Worm (Caenorhabditis elegans) whole organism, L3 larva: ENCODE data around the gene K02D10.1.

Experiments
- R02D3.7 ChIP-seq: fragments of 150-350 bp; optimal IDR thresholded peaks from 2 replicates; lab custom pipeline; 2014; ENCODE audit warnings: missing biosample characterization, missing genetic modification characterization
- ZK546.5 ChIP-seq: sonication (generic microtip); optimal IDR thresholded peaks from 2 replicates; lab custom pipeline; 2017; ENCODE audit warnings: missing biosample characterization, missing genetic modification characterization
- aly-2 ChIP-seq: fragments of 150-350 bp; optimal IDR thresholded peaks from 2 replicates; lab custom pipeline; 2014; ENCODE audit warnings: missing biosample characterization, missing genetic modification characterization
- ama-1 ChIP-seq: fragments of 150-350 bp; optimal IDR thresholded peaks from 2 replicates; lab custom pipeline; 2018
- ceh-16 ChIP-seq: sonication (generic microtip); optimal IDR thresholded peaks from 2 replicates; lab custom pipeline; 2017; ENCODE audit warnings: missing biosample characterization, missing genetic modification characterization
- ceh-28 ChIP-seq: fragments of 150-350 bp; optimal IDR thresholded peaks from 2 replicates; lab custom pipeline; 2014; ENCODE audit warnings: missing biosample characterization, missing genetic modification reagents, missing genetic modification characterization
- ceh-82 ChIP-seq: fragments of 150-350 bp; optimal IDR thresholded peaks from 2 replicates; lab custom pipeline; 2014; ENCODE audit warnings: missing biosample characterization, missing genetic modification characterization
- ceh-9 ChIP-seq: sonication (generic microtip); optimal IDR thresholded peaks from 2 replicates; lab custom pipeline; 2018; ENCODE audit warnings: missing biosample characterization, missing genetic modification characterization
- daf-12 ChIP-seq: fragments of 150-350 bp; optimal IDR thresholded peaks from 2 replicates; lab custom pipeline; 2014; ENCODE audit warnings: missing biosample characterization, missing genetic modification reagents, missing genetic modification characterization
- egl-27 ChIP-seq: sonication (generic microtip); optimal IDR thresholded peaks from 4 replicates; lab custom pipeline; 2017; ENCODE audit warnings: missing biosample characterization, missing genetic modification reagents, missing genetic modification characterization
- egl-5 ChIP-seq: fragments of 150-350 bp; optimal IDR thresholded peaks from 2 replicates; lab custom pipeline; 2017; ENCODE audit warnings: missing biosample characterization, missing genetic modification reagents, missing genetic modification characterization, inconsistent platforms
- elt-1 ChIP-seq: fragments of 150-350 bp; optimal IDR thresholded peaks from 2 replicates; lab custom pipeline; 2014; ENCODE audit warnings: missing biosample characterization, missing genetic modification characterization
- elt-2 ChIP-seq: sonication (generic microtip); optimal IDR thresholded peaks from 2 replicates; lab custom pipeline; 2016; ENCODE audit warnings: missing genetic modification reagents, mild to moderate bottlenecking, missing genetic modification characterization, missing compliant biosample characterization
- elt-3 ChIP-seq, 3 experiments: fragments of 150-350 bp in 1 of 3; sonication (generic microtip) in 2 of 3; optimal IDR thresholded peaks; 2 replicates in 2 of 3; 4 replicates in 1 of 3; lab custom pipeline; 2014 to 2017; ENCODE audit warnings: missing biosample characterization in 3 of 3, missing genetic modification characterization in 3 of 3
- eor-1 ChIP-seq, 2 experiments: fragments of 150-350 bp; optimal IDR thresholded peaks; 2 replicates each; lab custom pipeline; 2014 to 2018; ENCODE audit warnings: missing biosample characterization in 2 of 2, missing genetic modification characterization in 2 of 2
- fkh-10 ChIP-seq: sonication (generic microtip); optimal IDR thresholded peaks from 2 replicates; lab custom pipeline; 2017; ENCODE audit warnings: missing biosample characterization, missing genetic modification reagents, missing genetic modification characterization
- fkh-2 ChIP-seq: fragments of 150-350 bp; optimal IDR thresholded peaks from 2 replicates; lab custom pipeline; 2014; ENCODE audit warnings: missing biosample characterization, missing genetic modification reagents, missing genetic modification characterization
- fos-1 ChIP-seq: fragments of 150-350 bp; optimal IDR thresholded peaks from 2 replicates; lab custom pipeline; 2014; ENCODE audit warnings: missing biosample characterization, missing genetic modification characterization
- hmg-11 ChIP-seq: sonication (generic microtip); optimal IDR thresholded peaks from 2 replicates; lab custom pipeline; 2016; ENCODE audit warnings: missing genetic modification characterization, missing compliant biosample characterization
- jun-1 ChIP-seq: fragments of 150-350 bp; optimal IDR thresholded peaks from 2 replicates; lab custom pipeline; 2014; ENCODE audit warnings: missing biosample characterization, missing genetic modification reagents, missing genetic modification characterization
- lin-15B ChIP-seq: fragments of 150-350 bp; optimal IDR thresholded peaks from 2 replicates; lab custom pipeline; 2014; ENCODE audit warnings: missing biosample characterization, missing genetic modification characterization
- lin-39 ChIP-seq: fragments of 150-350 bp; optimal IDR thresholded peaks from 2 replicates; lab custom pipeline; 2018; ENCODE audit warnings: missing biosample characterization, missing genetic modification reagents, missing genetic modification characterization
- lsy-12 ChIP-seq: sonication (generic microtip); optimal IDR thresholded peaks from 2 replicates; lab custom pipeline; 2016; ENCODE audit warnings: mild to moderate bottlenecking, missing genetic modification characterization, missing compliant biosample characterization
- mdl-1 ChIP-seq: fragments of 150-350 bp; optimal IDR thresholded peaks from 2 replicates; lab custom pipeline; 2014; ENCODE audit warnings: missing biosample characterization, missing genetic modification characterization
- mml-1 ChIP-seq: fragments of 150-350 bp; sonication (generic microtip); optimal IDR thresholded peaks from 3 replicates; lab custom pipeline; 2014; ENCODE audit warnings: missing biosample characterization, missing genetic modification characterization
- nfya-1 ChIP-seq: sonication (generic microtip); optimal IDR thresholded peaks from 2 replicates; lab custom pipeline; 2017; ENCODE audit warnings: missing genetic modification characterization, mild to moderate bottlenecking, missing compliant biosample characterization, antibody characterized with exemption, moderate library complexity; ENCODE audit not compliant: insufficient read depth
- nhr-11 ChIP-seq: fragments of 150-350 bp; optimal IDR thresholded peaks from 2 replicates; lab custom pipeline; 2014; ENCODE audit warnings: missing biosample characterization, missing genetic modification characterization
- nhr-12 ChIP-seq: fragments of 150-350 bp; optimal IDR thresholded peaks from 2 replicates; lab custom pipeline; 2014; ENCODE audit warnings: missing biosample characterization, missing genetic modification characterization
- nhr-23 ChIP-seq: fragments of 150-350 bp; optimal IDR thresholded peaks from 2 replicates; lab custom pipeline; 2014; ENCODE audit warnings: missing biosample characterization, missing genetic modification reagents, missing genetic modification characterization
- nhr-237 ChIP-seq: fragments of 150-350 bp; optimal IDR thresholded peaks from 2 replicates; lab custom pipeline; 2014; ENCODE audit warnings: missing biosample characterization, missing genetic modification characterization
- nhr-25 ChIP-seq: sonication (generic microtip); optimal IDR thresholded peaks from 2 replicates; lab custom pipeline; 2017; ENCODE audit warnings: missing biosample characterization, missing genetic modification characterization
- nhr-28 ChIP-seq: fragments of 150-350 bp; optimal IDR thresholded peaks from 2 replicates; lab custom pipeline; 2014; ENCODE audit warnings: missing biosample characterization, missing genetic modification characterization
- nhr-43 ChIP-seq: sonication (generic microtip); optimal IDR thresholded peaks from 2 replicates; lab custom pipeline; 2016; ENCODE audit warnings: mild to moderate bottlenecking, missing genetic modification characterization, missing compliant biosample characterization; ENCODE audit not compliant: poor library complexity, severe bottlenecking
- nhr-67 ChIP-seq: fragments of 150-350 bp; optimal IDR thresholded peaks from 2 replicates; lab custom pipeline; 2014; ENCODE audit warnings: missing biosample characterization, missing genetic modification characterization
- nhr-76 ChIP-seq: fragments of 150-350 bp; sonication (generic microtip); optimal IDR thresholded peaks from 5 replicates; lab custom pipeline; 2014; ENCODE audit warnings: missing biosample characterization, missing genetic modification characterization
- nhr-77 ChIP-seq: fragments of 150-350 bp; optimal IDR thresholded peaks from 2 replicates; lab custom pipeline; 2014; ENCODE audit warnings: missing biosample characterization, missing genetic modification characterization
- pha-4 ChIP-seq: fragments of 150-350 bp; optimal IDR thresholded peaks from 2 replicates; lab custom pipeline; 2014; ENCODE audit warnings: missing biosample characterization, missing genetic modification reagents, missing genetic modification characterization
- pqm-1 ChIP-seq: fragments of 150-350 bp; optimal IDR thresholded peaks from 2 replicates; lab custom pipeline; 2017; ENCODE audit warnings: missing biosample characterization, missing genetic modification characterization, inconsistent platforms
- sea-2 ChIP-seq: fragments of 150-350 bp; sonication (generic microtip); optimal IDR thresholded peaks from 4 replicates; lab custom pipeline; 2014; ENCODE audit warnings: missing biosample characterization, missing genetic modification reagents, missing genetic modification characterization
- skn-1 ChIP-seq: fragments of 150-350 bp; optimal IDR thresholded peaks from 2 replicates; lab custom pipeline; 2014; ENCODE audit warnings: missing biosample characterization, missing genetic modification characterization
- snpc-4 ChIP-seq: fragments of 150-350 bp; optimal IDR thresholded peaks from 2 replicates; lab custom pipeline; 2014; ENCODE audit warnings: missing biosample characterization, missing genetic modification characterization
- tbx-2 ChIP-seq: sonication (generic microtip); optimal IDR thresholded peaks from 2 replicates; lab custom pipeline; 2016; ENCODE audit warnings: mild to moderate bottlenecking, missing genetic modification characterization, missing compliant biosample characterization
- unc-39 ChIP-seq: sonication (generic microtip); optimal IDR thresholded peaks from 4 replicates; lab custom pipeline; 2017; ENCODE audit warnings: missing biosample characterization, missing genetic modification characterization
- unc-62 ChIP-seq: fragments of 150-350 bp; sonication (generic microtip); optimal IDR thresholded peaks from 4 replicates; lab custom pipeline; 2014; ENCODE audit warnings: missing biosample characterization, missing genetic modification reagents, missing genetic modification characterization
- zag-1 ChIP-seq: fragments of 150-350 bp; optimal IDR thresholded peaks from 2 replicates; lab custom pipeline; 2014; ENCODE audit warnings: missing biosample characterization, missing genetic modification characterization
- ztf-11 ChIP-seq: fragments of 150-350 bp; optimal IDR thresholded peaks from 2 replicates; lab custom pipeline; 2014; ENCODE audit warnings: missing biosample characterization, missing genetic modification characterization
- ztf-4 ChIP-seq: fragments of 150-350 bp; optimal IDR thresholded peaks from 2 replicates; lab custom pipeline; 2014; ENCODE audit warnings: missing biosample characterization, missing genetic modification characterization

K02D10.1 gene

DNA sequence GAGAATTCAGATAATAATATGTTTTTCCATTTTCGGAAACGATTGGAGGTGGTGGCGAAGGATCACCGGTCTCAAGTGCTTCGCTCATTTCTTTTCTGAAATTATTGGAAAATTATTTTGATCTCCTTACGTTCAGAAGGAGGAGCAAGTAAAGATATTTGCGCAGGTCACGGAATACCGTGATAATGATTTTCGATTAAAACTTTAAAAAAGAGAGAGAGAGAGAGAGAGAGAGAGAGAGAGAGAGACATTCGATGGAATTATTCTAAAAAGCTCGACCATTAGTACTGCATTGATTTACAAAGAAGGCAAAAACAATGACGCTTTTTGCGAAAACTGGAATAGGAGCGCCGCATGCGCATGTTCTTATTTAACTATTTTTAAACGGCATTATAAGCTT lies 22.9 kb downstream of the K02D10.1 start, which contains the start of gene ztf-1:
Gene ztf-1 (minus strand): TSS at position 101 of the 400 bp plus-strand sequence.
- no peak for TF ChIP-seq ceh-9 (tag; lab: Kevin White, UChicago)

DNA sequence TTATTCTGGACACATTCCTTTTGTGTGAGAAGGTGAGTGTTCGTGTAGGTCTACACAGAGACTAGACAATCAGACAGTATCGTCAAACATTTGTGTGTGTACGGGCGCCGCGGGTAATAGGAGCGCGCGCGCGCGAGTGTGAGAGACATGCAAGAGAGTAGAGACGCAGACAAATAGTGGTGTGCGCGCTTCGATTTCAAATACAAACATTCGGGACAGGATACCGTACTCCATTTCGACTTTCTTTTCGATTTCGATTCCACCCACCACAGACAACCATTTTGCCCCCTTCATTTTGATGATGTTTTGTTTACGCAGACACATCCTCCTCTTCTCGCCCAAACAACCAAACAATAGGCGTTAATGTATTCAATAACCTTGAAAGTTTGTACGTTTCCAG lies 25.5 kb downstream of the K02D10.1 start:
- TF ChIP-seq egl-5 (tag; lab: Kevin White, UChicago) (peak; percentile 31), nhr-43 (tag; lab: Kevin White, UChicago) (peak; percentile 69), nhr-77 (tag; lab: Kevin White, UChicago) (no peak), daf-12 (no peak), unc-39 (tag; lab: Kevin White, UChicago) (no peak), R02D3.7 (tag; lab: Kevin White, UChicago) (peak; percentile 30), aly-2 (tag; lab: Kevin White, UChicago) (no peak), ceh-28 (peak; percentile 17), nhr-67 (tag; lab: Kevin White, UChicago) (no peak), zag-1 (tag; lab: Kevin White, UChicago) (no peak), ceh-9 (tag; lab: Kevin White, UChicago) (no peak), jun-1 (peak; percentile 86), ZK546.5 (no peak), nhr-25 (tag; lab: Kevin White, UChicago) (peak; percentile 91), elt-2 (tag; lab: Kevin White, UChicago) (peak; percentile 75), fkh-2 (tag; lab: Kevin White, UChicago) (no peak), fos-1 (tag; lab: Kevin White, UChicago) (no peak), elt-1 (tag; lab: Kevin White, UChicago) (peak; percentile 52), nfya-1 (tag; lab: Kevin White, UChicago) (peak; percentile 68), ztf-11 (tag; lab: Kevin White, UChicago) (no peak), skn-1 (tag; lab: Kevin White, UChicago) (peak; percentile 33), lin-39 (peak; percentile 79), lin-15B (tag; lab: Kevin White, UChicago) (peak; percentile 49), tbx-2 (tag; lab: Kevin White, UChicago) (no peak), hmg-11 (tag; lab: Kevin White, UChicago) (peak; percentile 79), nhr-76 (tag; lab: Kevin White, UChicago) (no peak), ama-1 (lab: Kevin White, UChicago) (peak; percentile 77), nhr-28 (no peak), mml-1 (tag; lab: Kevin White, UChicago) (no peak), elt-3 (tag; optimal IDR thresholded peaks at IDR 0.05; lab: Kevin White, UChicago) (no peak), nhr-11 (tag; lab: Kevin White, UChicago) (no peak), mdl-1 (tag; lab: Kevin White, UChicago) (peak; percentile 31), lsy-12 (peak; percentile 87), unc-62 (GFP tag; lab: Kevin White, UChicago) (no peak), pha-4 (tag; lab: Kevin White, UChicago) (peak; percentile 95), pqm-1 (peak; percentile 20), nhr-237 (no peak), nhr-23 (tag; lab: Kevin White, UChicago) (peak; percentile 86), ceh-82 (no peak), nhr-12 (no peak), snpc-4 (tag; lab: Kevin White, UChicago) (peak; percentile 72), sea-2 (GFP tag; lab: Kevin White, UChicago) (no peak), ceh-16 (no peak), ztf-4 (tag; lab: Kevin White, UChicago) (no peak), egl-27 (tag; lab: Kevin White, UChicago) (peak; percentile 42), eor-1 (tag; optimal IDR thresholded peaks at IDR 0.05; lab: Kevin White, UChicago) (no peak), fkh-10 (GFP tag; lab: Kevin White, UChicago) (no peak)
